Fruit fly (Drosophila melanogaster) whole organism, embryonic: ENCODE data around the gene Pdfr.

Source experiments
- Antp ChIP-seq: fragments of 200-800 bp; sonication (Bioruptor generic); optimal IDR thresholded peaks from 3 replicates; lab custom pipeline; 2016; ENCODE audit warnings: missing biosample characterization, missing genetic modification characterization
- Asciz ChIP-seq: fragments of 200-800 bp; sonication (Bioruptor generic); optimal IDR thresholded peaks from 2 replicates; lab custom pipeline; 2017; ENCODE audit warnings: missing biosample characterization, mild to moderate bottlenecking, missing genetic modification characterization, missing genetic modification reagents
- Bgb ChIP-seq: fragments of 200-800 bp; sonication (Bioruptor generic); IDR thresholded peaks from 2 replicates; pipeline ENCODE4 v1.3.6; 2022; ENCODE audit warnings: missing biosample characterization, missing genetic modification characterization; ENCODE audit not compliant: partially characterized antibody
- CG10321 ChIP-seq: fragments of 200-800 bp; sonication (Bioruptor generic); IDR thresholded peaks from 2 replicates; pipeline ENCODE4 v1.3.6; 2022; ENCODE audit warnings: missing biosample characterization, missing genetic modification characterization
- CG10366 ChIP-seq: fragments of 200-800 bp; sonication (Bioruptor generic); IDR thresholded peaks from 2 replicates; pipeline ENCODE4 v1.3.6; 2022; ENCODE audit warnings: missing biosample characterization, missing genetic modification characterization
- CG13894 ChIP-seq: fragments of 200-800 bp; sonication (Bioruptor generic); optimal IDR thresholded peaks from 3 replicates; lab custom pipeline; 2018; ENCODE audit warnings: missing biosample characterization, mild to moderate bottlenecking, missing genetic modification characterization, moderate library complexity
- CG14441 ChIP-seq: fragments of 200-800 bp; sonication (Bioruptor generic); IDR thresholded peaks from 2 replicates; pipeline ENCODE4 v1.3.6; 2022; ENCODE audit warnings: missing biosample characterization, missing genetic modification characterization
- CG14965 ChIP-seq: fragments of 200-800 bp; sonication (Bioruptor generic); optimal IDR thresholded peaks from 2 replicates; lab custom pipeline; 2016; ENCODE audit warnings: missing biosample characterization, missing genetic modification characterization, borderline replicate concordance
- CG15011 ChIP-seq: fragments of 200-800 bp; sonication (Bioruptor generic); optimal IDR thresholded peaks from 3 replicates; lab custom pipeline; 2018; ENCODE audit warnings: missing biosample characterization, mild to moderate bottlenecking, missing genetic modification characterization
- CG1647 ChIP-seq: fragments of 200-800 bp; sonication (Bioruptor generic); optimal IDR thresholded peaks from 3 replicates; lab custom pipeline; 2016; ENCODE audit warnings: missing biosample characterization, missing genetic modification characterization
- CG17361 ChIP-seq: fragments of 200-800 bp; sonication (Bioruptor generic); IDR thresholded peaks from 3 replicates; pipeline ENCODE4 v1.3.6; 2022; ENCODE audit warnings: missing biosample characterization, missing genetic modification characterization
- CG17829 ChIP-seq: fragments of 200-800 bp; optimal IDR thresholded peaks from 2 replicates; lab custom pipeline; 2019; ENCODE audit warnings: missing biosample characterization, mild to moderate bottlenecking, missing genetic modification characterization, moderate library complexity
- CG18476 ChIP-seq: fragments of 200-800 bp; sonication (Bioruptor generic); optimal IDR thresholded peaks from 2 replicates; lab custom pipeline; 2016; ENCODE audit warnings: missing biosample characterization, mild to moderate bottlenecking, missing genetic modification characterization
- CG18599 ChIP-seq: fragments of 200-800 bp; sonication (Bioruptor generic); optimal IDR thresholded peaks from 3 replicates; lab custom pipeline; 2017; ENCODE audit warnings: missing biosample characterization, missing genetic modification characterization, mild to moderate bottlenecking, moderate library complexity, missing genetic modification reagents
- CG18619 ChIP-seq: fragments of 200-800 bp; sonication (Bioruptor generic); optimal IDR thresholded peaks from 3 replicates; lab custom pipeline; 2017; ENCODE audit warnings: missing biosample characterization, mild to moderate bottlenecking, missing genetic modification characterization
- CG2129 ChIP-seq: fragments of 200-800 bp; sonication (Bioruptor generic); IDR thresholded peaks from 2 replicates; pipeline ENCODE4 v1.3.6; 2022; ENCODE audit warnings: missing biosample characterization, missing genetic modification characterization; ENCODE audit not compliant: partially characterized antibody
- CG2678 ChIP-seq: fragments of 200-800 bp; sonication (Bioruptor generic); optimal IDR thresholded peaks from 3 replicates; lab custom pipeline; 2019; ENCODE audit warnings: missing biosample characterization, mild to moderate bottlenecking, missing genetic modification characterization, moderate library complexity
- CG30431 ChIP-seq: fragments of 200-800 bp; sonication (Bioruptor generic); optimal IDR thresholded peaks from 2 replicates; lab custom pipeline; 2017; ENCODE audit warnings: missing biosample characterization, missing genetic modification characterization
- CG6683 ChIP-seq: fragments of 200-800 bp; sonication (Bioruptor generic); optimal IDR thresholded peaks from 2 replicates; lab custom pipeline; 2017; ENCODE audit warnings: missing biosample characterization, mild to moderate bottlenecking, missing genetic modification characterization, missing genetic modification reagents
- CG6791 ChIP-seq: fragments of 200-800 bp; sonication (Bioruptor generic); IDR thresholded peaks from 3 replicates; pipeline ENCODE4 v1.3.6; 2022; ENCODE audit warnings: missing biosample characterization, missing genetic modification characterization; ENCODE audit not compliant: partially characterized antibody
- CG7928 ChIP-seq: fragments of 200-800 bp; sonication (Bioruptor generic); optimal IDR thresholded peaks from 2 replicates; lab custom pipeline; 2017; ENCODE audit warnings: missing biosample characterization, mild to moderate bottlenecking, missing genetic modification characterization
- Dref ChIP-seq: fragments of 200-800 bp; sonication (Bioruptor generic); IDR thresholded peaks from 2 replicates; pipeline ENCODE4 v1.3.6; 2022; ENCODE audit warnings: missing biosample characterization, missing genetic modification characterization
- Ets65A ChIP-seq: fragments of 200-800 bp; sonication (Bioruptor generic); peaks from one replicate; lab custom pipeline; 2016; ENCODE audit warnings: missing biosample characterization, missing genetic modification characterization
- Hmr ChIP-seq: fragments of 200-800 bp; sonication (Bioruptor generic); optimal IDR thresholded peaks from 3 replicates; lab custom pipeline; 2017; ENCODE audit warnings: mild to moderate bottlenecking, missing biosample characterization, missing genetic modification reagents, missing genetic modification characterization
- Hr39 ChIP-seq: fragments of >200 bp; optimal IDR thresholded peaks from 2 replicates; lab custom pipeline; 2017
- Lpt ChIP-seq: fragments of >200 bp; optimal IDR thresholded peaks from 2 replicates; lab custom pipeline; 2018; ENCODE audit warnings: missing biosample characterization, missing genetic modification characterization
- Rx ChIP-seq: fragments of 200-800 bp; sonication (Bioruptor generic); IDR thresholded peaks from 2 replicates; pipeline ENCODE4 v1.3.6; 2022; ENCODE audit warnings: missing biosample characterization, missing genetic modification characterization
- Sry-δ ChIP-seq: fragments of 200-800 bp; sonication (Bioruptor generic); optimal IDR thresholded peaks from 2 replicates; lab custom pipeline; 2016; ENCODE audit warnings: missing biosample characterization, missing genetic modification characterization
- Ssrp ChIP-seq: fragments of 200-800 bp; sonication (Bioruptor generic); optimal IDR thresholded peaks from 2 replicates; lab custom pipeline; 2018; ENCODE audit warnings: missing biosample characterization, mild to moderate bottlenecking, missing genetic modification characterization, moderate library complexity
- az2 ChIP-seq: fragments of 200-800 bp; sonication (Bioruptor generic); optimal IDR thresholded peaks from 3 replicates; lab custom pipeline; 2016; ENCODE audit warnings: missing biosample characterization, missing genetic modification characterization
- btn ChIP-seq: fragments of 200-800 bp; sonication (Bioruptor generic); optimal IDR thresholded peaks from 2 replicates; lab custom pipeline; 2016; ENCODE audit warnings: missing biosample characterization, missing genetic modification characterization
- cad ChIP-seq: fragments of >200 bp; optimal IDR thresholded peaks from 2 replicates; lab custom pipeline; 2017; ENCODE audit warnings: missing biosample characterization, missing genetic modification characterization
- chif ChIP-seq, 2 experiments: fragments of 200-800 bp; sonication (Bioruptor generic); optimal IDR thresholded peaks; 3 replicates each; lab custom pipeline; 2016; ENCODE audit warnings: missing biosample characterization in 2 of 2, missing genetic modification characterization in 2 of 2
- chm ChIP-seq: fragments of 200-800 bp; sonication (Bioruptor generic); IDR thresholded peaks from 2 replicates; pipeline ENCODE4 v1.3.6; 2022; ENCODE audit warnings: missing biosample characterization, missing genetic modification characterization
- cwo ChIP-seq: fragments of 200-800 bp; sonication (Bioruptor generic); optimal IDR thresholded peaks from 3 replicates; lab custom pipeline; 2017; ENCODE audit warnings: missing biosample characterization, missing genetic modification characterization, mild to moderate bottlenecking, moderate library complexity, missing genetic modification reagents
- fru ChIP-seq: fragments of >200 bp; optimal IDR thresholded peaks from 2 replicates; lab custom pipeline; 2017
- ftz-f1 ChIP-seq: fragments of 200-800 bp; sonication (Bioruptor generic); optimal IDR thresholded peaks from 2 replicates; lab custom pipeline; 2016; ENCODE audit warnings: missing biosample characterization, missing genetic modification characterization
- hbn ChIP-seq: fragments of 200-800 bp; sonication (Bioruptor generic); IDR thresholded peaks from 2 replicates; pipeline ENCODE4 v1.3.6; 2022; ENCODE audit warnings: missing biosample characterization, missing genetic modification characterization; ENCODE audit not compliant: partially characterized antibody
- jumu ChIP-seq: fragments of 200-800 bp; sonication (Bioruptor generic); optimal IDR thresholded peaks from 3 replicates; lab custom pipeline; 2016; ENCODE audit warnings: missing biosample characterization, missing genetic modification characterization
- kah ChIP-seq: fragments of 200-800 bp; sonication (Bioruptor generic); optimal IDR thresholded peaks from 2 replicates; lab custom pipeline; 2018; ENCODE audit warnings: missing biosample characterization, mild to moderate bottlenecking, missing genetic modification characterization
- kay ChIP-seq: fragments of 200-800 bp; sonication (Bioruptor generic); optimal IDR thresholded peaks from 2 replicates; lab custom pipeline; 2016; ENCODE audit warnings: missing biosample characterization, missing genetic modification characterization
- ken ChIP-seq: fragments of 200-800 bp; sonication (Bioruptor generic); IDR thresholded peaks from 3 replicates; pipeline ENCODE4 v1.3.6; 2022; ENCODE audit warnings: missing biosample characterization, missing genetic modification characterization
- lmd ChIP-seq: fragments of 200-800 bp; sonication (Bioruptor generic); IDR thresholded peaks from 2 replicates; pipeline ENCODE4 v1.3.6; 2022; ENCODE audit warnings: missing biosample characterization, missing genetic modification characterization
- nerfin-1 ChIP-seq: fragments of 200-800 bp; sonication (Bioruptor generic); optimal IDR thresholded peaks from 3 replicates; lab custom pipeline; 2019; ENCODE audit warnings: missing biosample characterization, mild to moderate bottlenecking, missing genetic modification characterization, moderate library complexity
- onecut ChIP-seq: fragments of 200-800 bp; sonication (Bioruptor generic); IDR thresholded peaks from 2 replicates; pipeline ENCODE4 v1.3.6; 2022; ENCODE audit warnings: missing biosample characterization, missing genetic modification characterization
- repo ChIP-seq: fragments of 200-800 bp; sonication (Bioruptor generic); optimal IDR thresholded peaks from 2 replicates; lab custom pipeline; 2016; ENCODE audit warnings: missing biosample characterization, missing genetic modification characterization
- row ChIP-seq: fragments of 200-800 bp; sonication (Bioruptor generic); IDR thresholded peaks from 3 replicates; pipeline ENCODE4 v1.3.6; 2022; ENCODE audit warnings: missing biosample characterization, missing genetic modification characterization
- schlank ChIP-seq: fragments of 200-800 bp; sonication (Bioruptor generic); optimal IDR thresholded peaks from 2 replicates; lab custom pipeline; 2018; ENCODE audit warnings: missing biosample characterization, mild to moderate bottlenecking, missing genetic modification characterization
- sens ChIP-seq: fragments of 200-800 bp; sonication (Bioruptor generic); peaks from one replicate; lab custom pipeline; 2016; ENCODE audit warnings: missing biosample characterization, missing genetic modification characterization
- sisA ChIP-seq: fragments of 200-800 bp; sonication (Bioruptor generic); IDR thresholded peaks from 2 replicates; pipeline ENCODE4 v1.3.6; 2022; ENCODE audit warnings: missing biosample characterization, missing genetic modification characterization
- tgo ChIP-seq: fragments of 200-800 bp; sonication (Bioruptor generic); IDR thresholded peaks from 3 replicates; pipeline ENCODE4 v1.3.6; 2022; ENCODE audit warnings: missing biosample characterization, missing genetic modification characterization
- tna ChIP-seq: fragments of 200-800 bp; sonication (Bioruptor generic); IDR thresholded peaks from 2 replicates; pipeline ENCODE4 v1.3.6; 2022; ENCODE audit warnings: missing biosample characterization, missing genetic modification characterization; ENCODE audit not compliant: partially characterized antibody

The Pdfr gene

DNA sequence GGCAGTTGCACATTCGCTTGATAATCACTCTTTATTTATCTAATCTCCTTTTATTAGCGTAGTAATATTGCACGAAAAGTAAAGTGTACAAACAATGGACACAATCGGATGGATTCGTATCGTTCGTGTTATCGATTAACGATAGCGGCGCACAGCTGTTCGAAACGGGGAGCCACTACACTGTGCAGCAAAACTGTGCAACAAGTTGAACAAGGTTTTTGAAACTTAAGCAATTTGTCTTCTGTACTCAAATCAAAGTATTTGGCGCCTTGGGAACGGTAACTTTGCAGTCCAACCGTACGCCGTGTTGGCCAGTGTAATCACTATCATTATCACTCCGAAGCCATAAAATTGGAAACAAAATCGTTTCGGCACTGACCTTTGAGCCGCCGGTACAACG lies 67.6 kb downstream of the Pdfr start, which contains the start of the genes Tsp3A and Seipin (continued):
- TF ChIP-seq CG13894 (tag; lab: Kevin White, UChicago) (peak; percentile 81), Antp (GFP tag; lab: Kevin White, UChicago) (peak; percentile 86), CG17829 (tag; lab: Kevin White, UChicago) (peak; percentile 81), jumu (peak; percentile 60), Ssrp (tag; lab: Kevin White, UChicago) (peak; percentile 46), CG2678 (peak; percentile 91), tna (GFP tag; lab: Robert Waterston, UW) (peak; percentile 27; the same call in 1 of the 2 replicates), nerfin-1 (tag; lab: Kevin White, UChicago) (peak; percentile 67), Dref (GFP tag; lab: Robert Waterston, UW) (peak; percentile 65), kah (peak; percentile 79), chm (GFP tag; lab: Robert Waterston, UW) (peak; percentile 93), CG6683 (GFP tag; lab: Kevin White, UChicago) (peak; percentile 71), ken (peak; percentile 82; the same call in 2 of the 3 replicates), CG18619 (GFP tag; lab: Kevin White, UChicago) (peak; percentile 75), CG10321 (GFP tag; lab: Robert Waterston, UW) (peak; percentile 62; the same call in 1 of the 2 replicates), CG2129 (GFP tag; lab: Robert Waterston, UW) (no peak), row (GFP tag; lab: Robert Waterston, UW) (peak; percentile 91), cad (no peak), az2 (GFP tag; lab: Kevin White, UChicago) (peak; percentile 69), ftz-f1 (GFP tag; lab: Kevin White, UChicago) (peak; percentile 65), sisA (GFP tag; lab: Robert Waterston, UW) (peak; percentile 75), Lpt (GFP tag; lab: Kevin White, UChicago) (no peak), CG10366 (peak; percentile 86), lmd (GFP tag; lab: Robert Waterston, UW) (peak; percentile 90), Hr39 (lab: Kevin White, UChicago) (no peak), Rx (GFP tag; lab: Robert Waterston, UW) (peak; percentile 88), Ets65A (GFP tag; lab: Kevin White, UChicago) (peak; percentile 89), Hmr (GFP tag; lab: Kevin White, UChicago) (peak; percentile 91), tgo (GFP tag; lab: Robert Waterston, UW) (peak; percentile 85), CG18476 (GFP tag; lab: Kevin White, UChicago) (peak; percentile 56), CG6791 (GFP tag; lab: Robert Waterston, UW) (peak; percentile 58; the same call in 2 of the 3 replicates), CG17361 (peak; percentile 78), Sry-δ (GFP tag; lab: Kevin White, UChicago) (peak; percentile 59), CG14965 (GFP tag; lab: Kevin White, UChicago) (peak; percentile 33), chif (GFP tag; optimal IDR thresholded peaks at IDR 0.05; lab: Kevin White, UChicago) (peak; percentile 45 to 61), onecut (GFP tag; lab: Robert Waterston, UW) (peak; percentile 81), hbn (no peak), fru (no peak), kay (GFP tag; lab: Kevin White, UChicago) (peak; percentile 66), CG14441 (GFP tag; lab: Robert Waterston, UW) (peak; percentile 93), repo (GFP tag; lab: Kevin White, UChicago) (peak; percentile 63), CG18599 (GFP tag; lab: Kevin White, UChicago) (peak; percentile 96), CG7928 (GFP tag; lab: Kevin White, UChicago) (peak; percentile 55), CG30431 (peak; percentile 61), CG15011 (GFP tag; lab: Kevin White, UChicago) (no peak), sens (GFP tag; lab: Kevin White, UChicago) (peak; percentile 89), Asciz (GFP tag; lab: Kevin White, UChicago) (no peak), CG1647 (GFP tag; lab: Kevin White, UChicago) (peak; percentile 75), schlank (tag; lab: Kevin White, UChicago) (peak; percentile 87), cwo (GFP tag; lab: Kevin White, UChicago) (peak; percentile 87), btn (GFP tag; lab: Kevin White, UChicago) (peak; percentile 58), Bgb (GFP tag; lab: Robert Waterston, UW) (peak; percentile 49; the same call in 1 of the 2 replicates)
